Worm (Caenorhabditis elegans): ENCODE data around the gene T23B7.3.

- TF ChIP-seq tab-1 (GFP tag; IDR thresholded peaks at IDR 0.05) = no peak
- TF ChIP-seq flt-1 (GFP tag; IDR thresholded peaks at IDR 0.05) = no peak
- TF ChIP-seq klf-2 (GFP tag; conservative IDR thresholded peaks at IDR 0.05) = no peak
- TF ChIP-seq ztf-29 (GFP tag; IDR thresholded peaks at IDR 0.05) = no peak
- no peak for TF ChIP-seq cog-1 (tag; optimal IDR thresholded peaks at IDR 0.05)
- TF ChIP-seq T22C8.4 (GFP tag; IDR thresholded peaks at IDR 0.05) = no peak
Measured at ce11 chrII:4855489-4855888, 5.5 kb downstream of the T23B7.3 start.
